Worm (Caenorhabditis elegans) whole organism, late embryonic: ENCODE results near the gene Y22D7AL.1.

Source experiments
- K02D7.2 ChIP-seq: sonication (generic microtip); optimal IDR thresholded peaks from 2 replicates; lab custom pipeline; 2017; ENCODE audit warnings: mild to moderate bottlenecking, missing genetic modification characterization, missing compliant biosample characterization
- ama-1 ChIP-seq: fragments of 150-350 bp; optimal IDR thresholded peaks from 2 replicates; lab custom pipeline; 2014
- ceh-18 ChIP-seq: sonication (generic microtip); optimal IDR thresholded peaks from 2 replicates; lab custom pipeline; 2016; ENCODE audit warnings: missing genetic modification characterization, missing compliant biosample characterization
- ceh-9 ChIP-seq: sonication (generic microtip); optimal IDR thresholded peaks from 2 replicates; lab custom pipeline; 2016; ENCODE audit warnings: mild to moderate bottlenecking, missing genetic modification characterization, inconsistent platforms, missing compliant biosample characterization
- che-1 ChIP-seq: sonication (generic microtip); optimal IDR thresholded peaks from 2 replicates; lab custom pipeline; 2016; ENCODE audit warnings: mild to moderate bottlenecking, missing genetic modification characterization, missing compliant biosample characterization
- elt-2 ChIP-seq: sonication (generic microtip); optimal IDR thresholded peaks from 2 replicates; lab custom pipeline; 2016; ENCODE audit warnings: missing genetic modification reagents, missing genetic modification characterization, missing compliant biosample characterization
- fkh-6 ChIP-seq: sonication (generic microtip); optimal IDR thresholded peaks from 2 replicates; lab custom pipeline; 2016; ENCODE audit warnings: missing genetic modification characterization, missing compliant biosample characterization
- nfya-1 ChIP-seq: sonication (generic microtip); optimal IDR thresholded peaks from 2 replicates; lab custom pipeline; 2017; ENCODE audit warnings: missing genetic modification characterization, mild to moderate bottlenecking, missing compliant biosample characterization, antibody characterized with exemption, moderate library complexity
- odd-2 ChIP-seq: sonication (generic microtip); optimal IDR thresholded peaks from 2 replicates; lab custom pipeline; 2017; ENCODE audit warnings: antibody characterized with exemption, mild to moderate bottlenecking, missing genetic modification characterization, missing compliant biosample characterization
- pag-3 ChIP-seq: sonication (generic microtip); optimal IDR thresholded peaks from 2 replicates; lab custom pipeline; 2016; ENCODE audit warnings: missing compliant biosample characterization, missing genetic modification characterization, borderline replicate concordance
- pat-9 ChIP-seq: fragments of 200-800 bp; sonication (Bioruptor generic); optimal IDR thresholded peaks from 2 replicates; lab custom pipeline; 2018; ENCODE audit warnings: mild to moderate bottlenecking, missing genetic modification characterization, moderate library complexity, missing compliant biosample characterization
- pha-4 ChIP-seq: fragments of 150-350 bp; optimal IDR thresholded peaks from 2 replicates; lab custom pipeline; 2018; ENCODE audit warnings: missing biosample characterization, missing genetic modification reagents, missing genetic modification characterization
- sdc-2 ChIP-seq: sonication (generic microtip); optimal IDR thresholded peaks from 2 replicates; lab custom pipeline; 2016; ENCODE audit warnings: missing genotype, missing genetic modification characterization, missing compliant biosample characterization
- unc-86 ChIP-seq: sonication (generic microtip); optimal IDR thresholded peaks from 2 replicates; lab custom pipeline; 2016; ENCODE audit warnings: missing genetic modification characterization, missing compliant biosample characterization

DNA sequence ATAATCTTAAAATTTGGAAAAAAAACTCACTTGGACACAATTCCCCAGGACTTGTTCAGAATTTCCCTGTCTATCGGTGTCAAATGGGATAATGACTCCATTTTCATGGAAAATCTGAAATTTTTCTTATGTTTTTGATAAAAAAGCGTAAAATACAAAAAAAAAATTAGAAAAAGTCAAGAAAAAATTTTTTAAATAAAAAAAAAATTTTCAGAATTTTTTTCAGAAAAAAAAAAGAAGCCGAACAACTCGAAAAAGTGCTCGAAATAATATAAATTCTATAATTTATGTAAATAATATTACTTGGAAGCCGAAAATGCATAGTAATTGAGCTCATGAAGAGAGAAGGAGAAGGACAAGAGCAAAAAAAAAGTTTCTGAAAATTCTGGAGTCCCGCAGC, 16.2 kb downstream of the Y22D7AL.1 start, which contains the start of gene glb-30:
- TF ChIP-seq che-1 (tag; lab: Kevin White, UChicago) (no peak), fkh-6 (tag; lab: Kevin White, UChicago) (no peak), nfya-1 (tag; lab: Kevin White, UChicago) (no peak), pat-9 (tag; lab: Kevin White, UChicago) (no peak), ama-1 (lab: Kevin White, UChicago) (no peak), pha-4 (tag; lab: Kevin White, UChicago) (no peak), pag-3 (tag; lab: Kevin White, UChicago) (no peak), unc-86 (no peak), ceh-9 (tag; lab: Kevin White, UChicago) (no peak), elt-2 (tag; lab: Kevin White, UChicago) (no peak), ceh-18 (tag; lab: Kevin White, UChicago) (no peak), odd-2 (tag; lab: Kevin White, UChicago) (no peak), K02D7.2 (tag; lab: Kevin White, UChicago) (no peak), sdc-2 (tag; lab: Kevin White, UChicago) (no peak)
